Fruit fly (Drosophila melanogaster) whole organism, wandering third instar larva: ENCODE results near the gene jar.

ENCODE experiments used
- Abd-B ChIP-seq: fragments of >200 bp; optimal IDR thresholded peaks from 2 replicates; lab custom pipeline; 2017; ENCODE audit warnings: missing biosample characterization, missing genetic modification characterization
- CG32264 ChIP-seq: fragments of 200-800 bp; sonication (Bioruptor generic); optimal IDR thresholded peaks from 2 replicates; lab custom pipeline; 2016; ENCODE audit warnings: missing biosample characterization, missing genetic modification characterization
- CG9705 ChIP-seq: fragments of 200-800 bp; sonication (Bioruptor generic); optimal IDR thresholded peaks from 2 replicates; lab custom pipeline; 2018; ENCODE audit warnings: missing biosample characterization, mild to moderate bottlenecking, missing genetic modification characterization
- CrebA ChIP-seq: fragments of 200-800 bp; sonication (Bioruptor generic); optimal IDR thresholded peaks from 2 replicates; lab custom pipeline; 2016; ENCODE audit warnings: missing biosample characterization, mild to moderate bottlenecking, missing genetic modification characterization, borderline replicate concordance
- Dfd ChIP-seq: fragments of >200 bp; optimal IDR thresholded peaks from 2 replicates; lab custom pipeline; 2017; ENCODE audit warnings: missing biosample characterization, missing genetic modification characterization
- Dif ChIP-seq: fragments of 200-275, 200-300 bp; sonication (Bioruptor generic); optimal IDR thresholded peaks from 2 replicates; lab custom pipeline; 2018; ENCODE audit warnings: missing biosample characterization, missing genetic modification characterization; ENCODE audit not compliant: partially characterized antibody
- GATAd ChIP-seq: sonication (Bioruptor generic); optimal IDR thresholded peaks from 2 replicates; lab custom pipeline; 2016; ENCODE audit warnings: missing biosample characterization, missing genetic modification characterization
- HLH106 ChIP-seq: fragments of 200-800 bp; optimal IDR thresholded peaks from 3 replicates; lab custom pipeline; 2019; ENCODE audit warnings: missing biosample characterization, mild to moderate bottlenecking, missing genetic modification characterization, moderate library complexity
- Hnf4 ChIP-seq: fragments of 200-800 bp; sonication (Bioruptor generic); optimal IDR thresholded peaks from 2 replicates; lab custom pipeline; 2016; ENCODE audit warnings: missing biosample characterization, mild to moderate bottlenecking, missing genetic modification characterization
- Hr78 ChIP-seq: fragments of >200 bp; optimal IDR thresholded peaks from 2 replicates; lab custom pipeline; 2017; ENCODE audit warnings: missing biosample characterization, missing genetic modification characterization
- Hr83 ChIP-seq: fragments of 200-300 bp; sonication (Bioruptor generic); optimal IDR thresholded peaks from 2 replicates; lab custom pipeline; 2016; ENCODE audit warnings: missing biosample characterization, mild to moderate bottlenecking, missing genetic modification characterization, moderate library complexity; ENCODE audit not compliant: poor library complexity, severe bottlenecking
- Jra ChIP-seq: sonication (Bioruptor generic); optimal IDR thresholded peaks from 2 replicates; lab custom pipeline; 2016; ENCODE audit warnings: missing biosample characterization, missing genetic modification characterization
- Mio ChIP-seq: sonication (Bioruptor generic); optimal IDR thresholded peaks from 2 replicates; lab custom pipeline; 2016; ENCODE audit warnings: missing biosample characterization, missing genetic modification characterization
- N ChIP-seq: fragments of >200 bp; optimal IDR thresholded peaks from 2 replicates; lab custom pipeline; 2018; ENCODE audit warnings: missing biosample characterization, missing external identifiers, missing genetic modification characterization
- OdsH ChIP-seq: fragments of 200-800 bp; sonication (Bioruptor generic); optimal IDR thresholded peaks from 2 replicates; lab custom pipeline; 2016; ENCODE audit warnings: missing biosample characterization, mild to moderate bottlenecking, missing genetic modification characterization
- Rel ChIP-seq, 2 experiments: fragments of 200-800 bp; sonication (Bioruptor generic) in 1 of 2; optimal IDR thresholded peaks; 2 replicates in 1 of 2; 3 replicates in 1 of 2; lab custom pipeline; 2016 to 2019; ENCODE audit warnings: mild to moderate bottlenecking in 2 of 2, missing biosample characterization in 2 of 2, missing genetic modification characterization in 2 of 2, moderate library complexity in 1 of 2
- Sp1 ChIP-seq: fragments of 200-800 bp; sonication (Bioruptor generic); optimal IDR thresholded peaks from 3 replicates; lab custom pipeline; 2019; ENCODE audit warnings: missing biosample characterization, mild to moderate bottlenecking, missing genetic modification characterization, moderate library complexity
- Vsx2 ChIP-seq: fragments of 200-300, 225-300 bp; sonication (Bioruptor generic); optimal IDR thresholded peaks from 2 replicates; lab custom pipeline; 2018; ENCODE audit warnings: missing biosample characterization, missing genetic modification characterization; ENCODE audit not compliant: partially characterized antibody
- br ChIP-seq: fragments of 200-800 bp; sonication (Bioruptor generic); optimal IDR thresholded peaks from 2 replicates; lab custom pipeline; 2016; ENCODE audit warnings: missing biosample characterization, missing genetic modification characterization
- brk ChIP-seq: fragments of 200-800 bp; sonication (Bioruptor generic); optimal IDR thresholded peaks from 2 replicates; lab custom pipeline; 2016; ENCODE audit warnings: missing biosample characterization, mild to moderate bottlenecking, missing genetic modification characterization
- dl ChIP-seq, 2 experiments: fragments of 175-275, 200-275 bp in 1 of 2; fragments of 200-275 bp in 1 of 2; sonication (Bioruptor generic); optimal IDR thresholded peaks; lab custom pipeline; 2018; ENCODE audit warnings: mild to moderate bottlenecking in 2 of 2, missing biosample characterization in 2 of 2, missing genetic modification characterization in 2 of 2, moderate library complexity in 2 of 2; ENCODE audit not compliant: partially characterized antibody in 2 of 2, insufficient read depth in 1 of 2
- dmrt93B ChIP-seq: fragments of 200-800 bp; sonication (Bioruptor generic); optimal IDR thresholded peaks from 2 replicates; lab custom pipeline; 2018; ENCODE audit warnings: missing biosample characterization, mild to moderate bottlenecking, missing genetic modification characterization
- dsf ChIP-seq: sonication (Bioruptor generic); optimal IDR thresholded peaks from 2 replicates; lab custom pipeline; 2016; ENCODE audit warnings: missing biosample characterization, missing genetic modification characterization, borderline replicate concordance
- ey ChIP-seq: fragments of 200-800 bp; sonication (Bioruptor generic); optimal IDR thresholded peaks from 2 replicates; lab custom pipeline; 2016; ENCODE audit warnings: missing biosample characterization, missing genetic modification characterization
- foxo ChIP-seq, 2 experiments: fragments of 200-800 bp; sonication (Bioruptor generic); optimal IDR thresholded peaks; 2 replicates in 1 of 2; 3 replicates in 1 of 2; lab custom pipeline; 2016 to 2017; ENCODE audit warnings: missing biosample characterization in 2 of 2, missing genetic modification characterization in 2 of 2
- fru ChIP-seq: fragments of 200-800 bp; sonication (Bioruptor generic); optimal IDR thresholded peaks from 3 replicates; lab custom pipeline; 2016; ENCODE audit warnings: missing biosample characterization, mild to moderate bottlenecking, missing genetic modification characterization
- h ChIP-seq: fragments of 200-800 bp; sonication (Bioruptor generic); optimal IDR thresholded peaks from 3 replicates; lab custom pipeline; 2016; ENCODE audit warnings: missing biosample characterization, mild to moderate bottlenecking, missing genetic modification characterization
- jim ChIP-seq: fragments of 175-275, 200-325 bp; sonication (Bioruptor generic); optimal IDR thresholded peaks from 2 replicates; lab custom pipeline; 2016; ENCODE audit warnings: missing biosample characterization, mild to moderate bottlenecking, missing genetic modification characterization
- lola ChIP-seq: fragments of >200 bp; optimal IDR thresholded peaks from 2 replicates; lab custom pipeline; 2017; ENCODE audit warnings: missing biosample characterization, missing genetic modification characterization
- pan ChIP-seq: fragments of >200 bp; optimal IDR thresholded peaks from 2 replicates; lab custom pipeline; 2017
- psq ChIP-seq: fragments of 200-800 bp; sonication (Bioruptor generic); optimal IDR thresholded peaks from 3 replicates; lab custom pipeline; 2017; ENCODE audit warnings: missing biosample characterization, mild to moderate bottlenecking, missing genetic modification characterization, moderate library complexity
- rgr ChIP-seq: fragments of 200-800 bp; sonication (Bioruptor generic); optimal IDR thresholded peaks from 3 replicates; lab custom pipeline; 2016; ENCODE audit warnings: missing biosample characterization, mild to moderate bottlenecking, missing genetic modification characterization
- sage ChIP-seq: fragments of 200-800 bp; sonication (Bioruptor generic); optimal IDR thresholded peaks from 2 replicates; lab custom pipeline; 2016; ENCODE audit warnings: missing biosample characterization, mild to moderate bottlenecking, missing genetic modification characterization
- sv ChIP-seq: fragments of 200-800 bp; sonication (Bioruptor generic); optimal IDR thresholded peaks from 3 replicates; lab custom pipeline; 2016; ENCODE audit warnings: missing biosample characterization, missing genetic modification characterization
- tai ChIP-seq: sonication (Bioruptor generic); optimal IDR thresholded peaks from 2 replicates; lab custom pipeline; 2016; ENCODE audit warnings: missing biosample characterization, missing genetic modification characterization
- usp ChIP-seq: fragments of >200 bp; optimal IDR thresholded peaks from 2 replicates; lab custom pipeline; 2017; ENCODE audit warnings: missing biosample characterization, missing genetic modification characterization
- woc ChIP-seq: sonication (Bioruptor generic); optimal IDR thresholded peaks from 2 replicates; lab custom pipeline; 2016; ENCODE audit warnings: missing biosample characterization, mild to moderate bottlenecking, missing genetic modification characterization

Gene jar

dm6 chr3R:24231914-24232313 is 39.1 kb downstream of the jar start:
- TF ChIP-seq br (GFP tag; lab: Kevin White, UChicago) = no peak
- no peak for TF ChIP-seq h (GFP tag; lab: Kevin White, UChicago)
- TF ChIP-seq Hnf4 (GFP tag; lab: Kevin White, UChicago) = no peak
- TF ChIP-seq lola (GFP tag; lab: Kevin White, UChicago) = no peak
- TF ChIP-seq CG9705 = no peak
- no peak for TF ChIP-seq CG32264

dm6 chr3R:24231206-24231502 is 39.9 kb downstream of the jar start:
- TF ChIP-seq brk (no peak), foxo (GFP tag; optimal IDR thresholded peaks at IDR 0.05; lab: Kevin White, UChicago) (no peak), dmrt93B (GFP tag; lab: Kevin White, UChicago) (no peak), Mio (GFP tag; lab: Kevin White, UChicago) (no peak), Hr78 (GFP tag; lab: Kevin White, UChicago) (no peak), Dif (GFP tag; lab: Kevin White, UChicago) (peak; percentile 7), psq (GFP tag; lab: Kevin White, UChicago) (peak; percentile 96), fru (GFP tag; lab: Kevin White, UChicago) (no peak), Hr83 (GFP tag; lab: Kevin White, UChicago) (peak; percentile 59), pan (no peak), dsf (GFP tag; lab: Kevin White, UChicago) (no peak), sage (GFP tag; lab: Kevin White, UChicago) (no peak), dl (GFP tag; optimal IDR thresholded peaks at IDR 0.05; lab: Kevin White, UChicago; ENCODE audit: insufficient read depth in 1 of 2, partially characterized antibody in 2 of 2) (no peak), jim (GFP tag; lab: Kevin White, UChicago) (no peak), tai (GFP tag; lab: Kevin White, UChicago) (no peak), N (GFP tag; lab: Kevin White, UChicago) (peak; percentile 59), Rel (GFP tag; optimal IDR thresholded peaks at IDR 0.05; lab: Kevin White, UChicago) (no peak), Rel (tag; optimal IDR thresholded peaks at IDR 0.05; lab: Kevin White, UChicago) (no peak), GATAd (GFP tag; lab: Kevin White, UChicago) (no peak), Jra (GFP tag; lab: Kevin White, UChicago) (peak; percentile 35), woc (GFP tag; lab: Kevin White, UChicago) (no peak), Vsx2 (GFP tag; lab: Kevin White, UChicago) (no peak), br (GFP tag; lab: Kevin White, UChicago) (no peak), CG32264 (no peak), Hnf4 (GFP tag; lab: Kevin White, UChicago) (peak; percentile 14), CG9705 (no peak), Dfd (GFP tag; lab: Kevin White, UChicago) (peak; percentile 56), rgr (GFP tag; lab: Kevin White, UChicago) (peak; percentile 39), ey (GFP tag; lab: Kevin White, UChicago) (no peak), HLH106 (tag; lab: Kevin White, UChicago) (no peak), usp (no peak), h (GFP tag; lab: Kevin White, UChicago) (peak; percentile 2), CrebA (GFP tag; lab: Kevin White, UChicago) (no peak), Sp1 (GFP tag; lab: Kevin White, UChicago) (no peak), OdsH (GFP tag; lab: Kevin White, UChicago) (no peak), lola (GFP tag; lab: Kevin White, UChicago) (no peak)
- TF ChIP-seq, all 38 proteins: peak for 9

dm6 chr3R:24230423-24231205 is 40.4 kb downstream of the jar start, which contains the start of gene mask:
Gene mask, plus strand, starts transcription at chr3R:24230562.
- peak; percentile 69 for TF ChIP-seq sv
- TF ChIP-seq woc (GFP tag; lab: Kevin White, UChicago) = peak; percentile 31
- TF ChIP-seq Hnf4 (GFP tag; lab: Kevin White, UChicago) = peak; percentile 59
- TF ChIP-seq ey (GFP tag; lab: Kevin White, UChicago) = peak; percentile 50
- peak; percentile 77 for TF ChIP-seq h (GFP tag; lab: Kevin White, UChicago)
- TF ChIP-seq Mio (GFP tag; lab: Kevin White, UChicago) = peak; percentile 23
- TF ChIP-seq jim (GFP tag; lab: Kevin White, UChicago) = no peak
- TF ChIP-seq dmrt93B (GFP tag; lab: Kevin White, UChicago) = peak; percentile 90
- TF ChIP-seq Abd-B (GFP tag; lab: Kevin White, UChicago) = no peak
- TF ChIP-seq sage (GFP tag; lab: Kevin White, UChicago) = no peak
- peak; percentile 67 for TF ChIP-seq HLH106 (tag; lab: Kevin White, UChicago)
- TF ChIP-seq Sp1 (GFP tag; lab: Kevin White, UChicago) = peak; percentile 83
- peak; percentile 88 for TF ChIP-seq CG9705
- peak; percentile 8 for TF ChIP-seq Dif (GFP tag; lab: Kevin White, UChicago)
- TF ChIP-seq Rel (GFP tag; optimal IDR thresholded peaks at IDR 0.05; lab: Kevin White, UChicago) = no peak
- peak; percentile 40 for TF ChIP-seq Rel (tag; optimal IDR thresholded peaks at IDR 0.05; lab: Kevin White, UChicago)
- TF ChIP-seq usp = no peak
- TF ChIP-seq OdsH (GFP tag; lab: Kevin White, UChicago) = peak; percentile 72
- TF ChIP-seq fru (GFP tag; lab: Kevin White, UChicago) = peak; percentile 63
- no peak for TF ChIP-seq tai (GFP tag; lab: Kevin White, UChicago)
- peak; percentile 12 for TF ChIP-seq dsf (GFP tag; lab: Kevin White, UChicago)
- no peak for TF ChIP-seq psq (GFP tag; lab: Kevin White, UChicago)
- TF ChIP-seq Hr83 (GFP tag; lab: Kevin White, UChicago) = peak; percentile 96
- peak; percentile 73 for TF ChIP-seq Jra (GFP tag; lab: Kevin White, UChicago)
- no peak for TF ChIP-seq lola (GFP tag; lab: Kevin White, UChicago)
- peak; percentile 47 to 61 for TF ChIP-seq foxo (GFP tag; optimal IDR thresholded peaks at IDR 0.05; lab: Kevin White, UChicago)
- peak; percentile 77 for TF ChIP-seq br (GFP tag; lab: Kevin White, UChicago)
- TF ChIP-seq rgr (GFP tag; lab: Kevin White, UChicago) = peak; percentile 91
- peak; percentile 32 for TF ChIP-seq CG32264
